Fruit fly (Drosophila melanogaster) whole organism: ENCODE data around the gene Cad96Cb.

ENCODE experiments used
- CG8478 ChIP-seq: fragments of >200 bp; optimal IDR thresholded peaks from 2 replicates; lab custom pipeline; 2018; ENCODE audit warnings: inconsistent platforms
- Dll ChIP-seq: fragments of >200 bp; optimal IDR thresholded peaks from 2 replicates; lab custom pipeline; 2017
- EcR ChIP-seq, 2 experiments: fragments of >200 bp; optimal IDR thresholded peaks; 2 replicates each; lab custom pipeline; 2017; ENCODE audit warnings: missing biosample characterization in 2 of 2, missing genetic modification characterization in 2 of 2, missing genetic modification reagents in 2 of 2
- pan ChIP-seq: fragments of >200 bp; optimal IDR thresholded peaks from 2 replicates; lab custom pipeline; 2017
- psq ChIP-seq: fragments of >200 bp; optimal IDR thresholded peaks from 2 replicates; lab custom pipeline; 2017
- usp ChIP-seq: fragments of >200 bp; optimal IDR thresholded peaks from 2 replicates; lab custom pipeline; 2017; ENCODE audit warnings: missing biosample characterization, missing genetic modification characterization, mixed read lengths

Cad96Cb gene

DNA sequence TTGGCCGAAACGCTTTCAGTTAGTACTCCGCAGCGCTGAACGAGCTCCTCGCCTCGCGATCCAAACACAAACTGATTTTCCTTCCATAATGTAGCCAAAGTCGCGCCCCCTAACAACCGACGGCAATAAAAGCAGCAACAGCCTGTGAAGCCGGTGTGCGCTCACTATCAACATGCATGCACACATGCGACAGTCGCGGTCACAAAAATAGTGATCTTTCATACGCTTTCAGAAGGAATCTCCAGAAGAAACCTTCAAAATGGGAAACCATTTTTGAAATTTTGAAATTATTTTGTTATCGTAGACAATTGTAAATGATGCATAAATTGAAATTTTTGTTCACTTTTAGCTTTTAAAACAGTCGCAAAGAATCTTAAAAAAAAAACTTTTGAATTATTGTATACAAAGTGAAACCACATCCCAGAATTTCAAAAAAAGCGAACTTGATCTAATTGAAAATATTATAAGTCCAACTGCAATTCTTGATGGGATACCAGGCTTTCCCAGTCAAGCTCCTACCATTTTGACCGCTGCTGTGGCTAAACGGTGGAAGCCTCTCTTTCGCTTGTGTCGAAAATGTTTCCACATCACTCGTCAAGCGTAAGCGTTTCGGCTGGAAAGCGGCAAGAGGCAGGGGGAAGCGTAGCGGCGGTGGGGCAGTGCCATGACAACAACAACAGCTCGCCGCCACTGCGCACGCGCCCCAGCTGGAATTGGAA, at the start of gene Cad96Cb:
TSS of gene Cad96Cb (minus strand) at position 51 of the 719 bp plus-strand sequence.
- TF ChIP-seq pan, result no peak
- TF ChIP-seq usp, result no peak
- no peak for TF ChIP-seq EcR (GFP tag; optimal IDR thresholded peaks at IDR 0.05; lab: Kevin White, UChicago)
- no peak for TF ChIP-seq Dll (lab: Kevin White, UChicago)
- TF ChIP-seq psq (lab: Kevin White, UChicago), result no peak
- TF ChIP-seq CG8478, result no peak

dm6 chr3R:25281165-25281564, 49.0 kb upstream of the Cad96Cb start, which contains the start of gene CG11892:
CG11892 (plus strand) TSS chr3R:25281548.
- TF ChIP-seq Dll (lab: Kevin White, UChicago) (no peak), pan (no peak), psq (lab: Kevin White, UChicago) (no peak), EcR (GFP tag; optimal IDR thresholded peaks at IDR 0.05; lab: Kevin White, UChicago) (no peak), CG8478 (no peak), usp (no peak)

DNA sequence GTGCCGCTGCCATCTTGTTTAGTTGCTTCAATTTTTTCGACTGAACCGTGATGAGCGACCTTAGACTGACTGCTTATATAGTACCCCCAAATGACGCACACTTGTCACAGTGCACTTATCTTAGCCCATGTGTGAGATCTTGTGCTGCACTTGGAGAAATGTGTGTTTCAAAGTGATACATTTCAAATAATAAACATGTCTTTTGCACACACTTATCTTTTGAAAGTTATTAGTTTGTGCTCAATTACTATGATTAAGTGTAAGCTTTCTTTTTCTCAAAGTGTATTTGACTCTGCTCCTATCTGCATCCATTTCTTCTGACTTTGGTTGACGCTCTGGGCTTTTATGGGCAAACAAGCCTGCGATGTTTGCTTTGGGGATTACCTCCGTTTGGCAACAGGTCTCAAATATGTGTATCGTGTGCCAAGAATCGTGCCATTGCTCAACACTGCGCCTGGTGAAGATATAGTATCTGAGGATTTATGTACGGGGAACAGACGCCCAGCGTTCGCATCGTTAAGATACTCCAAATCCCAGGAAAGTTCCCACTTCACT, 47.8 kb upstream of the Cad96Cb start, which contains the start of gene CG10514:
TSS of gene CG10514 (minus strand) at position 51 of the 555 bp plus-strand sequence.
- TF ChIP-seq CG8478 (no peak), psq (lab: Kevin White, UChicago) (no peak), EcR (GFP tag; optimal IDR thresholded peaks at IDR 0.05; lab: Kevin White, UChicago) (no peak), Dll (lab: Kevin White, UChicago) (no peak), pan (no peak), usp (no peak)

DNA sequence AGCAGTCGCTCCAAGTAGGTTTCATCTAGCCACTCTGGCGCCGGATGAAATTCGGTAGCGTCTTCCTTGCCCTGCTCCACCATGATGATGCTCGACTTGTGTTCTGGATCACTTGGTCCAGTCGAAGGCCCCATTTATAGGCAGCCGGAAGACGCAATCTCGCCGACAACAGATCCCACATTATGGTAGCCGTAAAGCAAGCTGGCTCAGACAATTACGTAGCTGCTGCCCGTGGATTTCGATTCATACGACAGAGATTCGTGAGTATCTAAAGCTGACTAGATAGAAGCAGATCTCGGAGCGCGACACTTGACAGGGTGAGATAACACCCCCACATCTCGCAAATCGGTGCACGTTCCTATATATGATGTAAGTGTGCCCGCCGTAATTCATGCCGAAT, 45.0 kb upstream of the Cad96Cb start, which contains the start of gene CG10513:
TSS of gene CG10513 (minus strand) at position 101 of the 400 bp plus-strand sequence.
- no peak for TF ChIP-seq usp
- no peak for TF ChIP-seq pan
- TF ChIP-seq Dll (lab: Kevin White, UChicago), result no peak

DNA sequence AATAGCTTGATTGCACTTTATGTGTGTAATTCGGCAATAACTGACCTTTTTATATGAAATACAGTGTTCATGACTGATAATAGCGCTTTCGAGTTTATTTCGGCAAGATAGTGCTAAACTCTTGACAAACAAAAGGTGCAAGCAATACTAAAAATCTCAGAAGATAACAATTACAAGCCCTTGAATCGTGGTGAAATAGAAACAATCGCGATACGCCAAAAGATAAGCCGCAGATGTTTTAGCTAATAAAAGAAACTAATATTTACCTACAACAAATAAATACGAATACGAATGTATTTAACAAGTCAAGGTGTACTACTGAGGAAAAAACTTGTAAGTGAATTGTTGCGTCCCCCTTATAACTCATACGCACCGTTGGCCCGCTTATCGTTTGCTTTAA, 43.2 kb upstream of the Cad96Cb start:
- TF ChIP-seq CG8478 (no peak), EcR (GFP tag; optimal IDR thresholded peaks at IDR 0.05; lab: Kevin White, UChicago) (no peak), usp (no peak), Dll (lab: Kevin White, UChicago) (no peak), psq (lab: Kevin White, UChicago) (no peak), pan (no peak)

- TF ChIP-seq pan, result no peak
- TF ChIP-seq psq (lab: Kevin White, UChicago), result no peak
- TF ChIP-seq CG8478, result no peak
- no peak for TF ChIP-seq usp
- TF ChIP-seq Dll (lab: Kevin White, UChicago), result no peak
- TF ChIP-seq EcR (GFP tag; optimal IDR thresholded peaks at IDR 0.05; lab: Kevin White, UChicago), result no peak
Observed at dm6 chr3R:25273537-25273936, 41.4 kb upstream of the Cad96Cb start, which contains the start of gene CG11878. CG11878 (plus strand) TSS chr3R:25273837.

dm6 chr3R:25269909-25270308, 37.8 kb upstream of the Cad96Cb start, which contains the start of the genes CG11889 and CG11891:
CG11889 (plus strand) TSS chr3R:25270209.
CG11891 (plus strand) TSS chr3R:25270209.
- TF ChIP-seq pan, result no peak
- TF ChIP-seq usp, result no peak

DNA sequence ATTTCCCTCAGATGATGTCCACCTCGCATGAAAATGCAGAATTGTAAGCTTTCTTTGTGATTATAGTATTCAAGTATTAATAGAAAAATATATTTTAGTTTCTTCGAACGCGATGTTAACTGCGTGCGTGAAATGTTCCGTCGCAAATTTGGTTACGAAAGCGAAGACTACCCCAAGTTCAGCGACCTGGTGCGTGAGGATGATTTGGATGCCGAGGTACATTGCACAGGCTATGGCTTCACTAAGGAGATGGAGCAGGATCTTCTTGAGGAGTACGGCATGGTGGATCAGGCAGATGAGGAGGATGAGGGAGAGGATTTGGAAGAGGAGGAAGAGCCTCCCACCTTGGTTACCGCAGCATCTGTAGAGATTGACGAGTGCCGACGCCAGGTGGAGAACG, 34.6 kb upstream of the Cad96Cb start:
- no peak for TF ChIP-seq usp
- TF ChIP-seq psq (lab: Kevin White, UChicago), result no peak
- TF ChIP-seq Dll (lab: Kevin White, UChicago), result no peak
- TF ChIP-seq pan, result no peak
- TF ChIP-seq EcR (GFP tag; optimal IDR thresholded peaks at IDR 0.05; lab: Kevin White, UChicago), result no peak
- no peak for TF ChIP-seq CG8478

dm6 chr3R:25265589-25266201, 33.6 kb upstream of the Cad96Cb start, which contains the start of the genes GlnRS and RIOK2:
GlnRS (minus strand) TSS chr3R:25265721.
RIOK2 (plus strand) TSS chr3R:25265844.
- TF ChIP-seq EcR (GFP tag; optimal IDR thresholded peaks at IDR 0.05; lab: Kevin White, UChicago) (no peak), psq (lab: Kevin White, UChicago) (no peak), pan (no peak), CG8478 (no peak), usp (no peak), Dll (lab: Kevin White, UChicago) (no peak)

dm6 chr3R:25262322-25262761, 30.2 kb upstream of the Cad96Cb start, which contains the start of the genes Kdsr and CG11858:
Kdsr (minus strand) TSS chr3R:25262498.
CG11858 (plus strand) TSS chr3R:25262741.
- TF ChIP-seq EcR (GFP tag; optimal IDR thresholded peaks at IDR 0.05; lab: Kevin White, UChicago) (no peak), pan (no peak), psq (lab: Kevin White, UChicago) (no peak), usp (no peak), Dll (lab: Kevin White, UChicago) (no peak)

DNA sequence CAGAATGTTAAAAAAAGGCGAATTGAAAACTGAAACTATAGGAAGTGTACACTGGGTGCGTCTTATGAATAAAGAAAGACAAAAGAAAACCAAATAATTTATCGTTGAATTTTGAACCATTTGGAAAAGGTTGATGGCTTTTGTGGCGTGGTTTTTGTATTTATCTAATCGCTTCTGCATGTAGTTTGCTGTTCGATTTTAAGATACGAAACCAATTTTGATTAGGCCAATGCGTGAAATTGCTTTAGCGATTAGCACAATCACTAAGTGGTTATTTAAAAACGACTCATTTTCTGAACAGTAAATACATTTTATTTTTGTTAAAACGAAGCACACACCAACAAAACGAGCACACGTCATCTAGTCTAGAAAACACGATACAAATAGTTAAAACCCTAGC, 28.5 kb upstream of the Cad96Cb start:
- no peak for TF ChIP-seq psq (lab: Kevin White, UChicago)

dm6 chr3R:25258628-25259240, 26.6 kb upstream of the Cad96Cb start, which contains the start of gene CG11857:
CG11857 (plus strand) TSS chr3R:25258898.
- no peak for TF ChIP-seq psq (lab: Kevin White, UChicago)
- TF ChIP-seq pan, result no peak
- no peak for TF ChIP-seq CG8478
- no peak for TF ChIP-seq Dll (lab: Kevin White, UChicago)
- TF ChIP-seq usp, result no peak
- TF ChIP-seq EcR (GFP tag; optimal IDR thresholded peaks at IDR 0.05; lab: Kevin White, UChicago), result no peak
